Worm (Caenorhabditis elegans) whole organism, L3 larva: Measurements from ENCODE around the gene pals-16.

Experiments used
- ZK546.5 ChIP-seq: sonication (generic microtip); optimal IDR thresholded peaks from 2 replicates; lab custom pipeline; 2017; ENCODE audit warnings: missing biosample characterization, missing genetic modification characterization
- aly-2 ChIP-seq: fragments of 150-350 bp; optimal IDR thresholded peaks from 2 replicates; lab custom pipeline; 2014; ENCODE audit warnings: missing biosample characterization, missing genetic modification characterization
- ama-1 ChIP-seq: fragments of 150-350 bp; optimal IDR thresholded peaks from 2 replicates; lab custom pipeline; 2018
- ceh-28 ChIP-seq: fragments of 150-350 bp; optimal IDR thresholded peaks from 2 replicates; lab custom pipeline; 2014; ENCODE audit warnings: missing biosample characterization, missing genetic modification reagents, missing genetic modification characterization
- ceh-82 ChIP-seq: fragments of 150-350 bp; optimal IDR thresholded peaks from 2 replicates; lab custom pipeline; 2014; ENCODE audit warnings: missing biosample characterization, missing genetic modification characterization
- ceh-9 ChIP-seq: sonication (generic microtip); optimal IDR thresholded peaks from 2 replicates; lab custom pipeline; 2018; ENCODE audit warnings: missing biosample characterization, missing genetic modification characterization
- daf-12 ChIP-seq: fragments of 150-350 bp; optimal IDR thresholded peaks from 2 replicates; lab custom pipeline; 2014; ENCODE audit warnings: missing biosample characterization, missing genetic modification reagents, missing genetic modification characterization
- egl-27 ChIP-seq: sonication (generic microtip); optimal IDR thresholded peaks from 4 replicates; lab custom pipeline; 2017; ENCODE audit warnings: missing biosample characterization, missing genetic modification reagents, missing genetic modification characterization
- egl-5 ChIP-seq: fragments of 150-350 bp; optimal IDR thresholded peaks from 2 replicates; lab custom pipeline; 2017; ENCODE audit warnings: missing biosample characterization, missing genetic modification reagents, missing genetic modification characterization, inconsistent platforms
- elt-1 ChIP-seq: fragments of 150-350 bp; optimal IDR thresholded peaks from 2 replicates; lab custom pipeline; 2014; ENCODE audit warnings: missing biosample characterization, missing genetic modification characterization
- eor-1 ChIP-seq, 2 experiments: fragments of 150-350 bp; optimal IDR thresholded peaks; 2 replicates each; lab custom pipeline; 2014 to 2018; ENCODE audit warnings: missing biosample characterization in 2 of 2, missing genetic modification characterization in 2 of 2
- fkh-10 ChIP-seq: sonication (generic microtip); optimal IDR thresholded peaks from 2 replicates; lab custom pipeline; 2017; ENCODE audit warnings: missing biosample characterization, missing genetic modification reagents, missing genetic modification characterization
- fkh-2 ChIP-seq: fragments of 150-350 bp; optimal IDR thresholded peaks from 2 replicates; lab custom pipeline; 2014; ENCODE audit warnings: missing biosample characterization, missing genetic modification reagents, missing genetic modification characterization
- hmg-11 ChIP-seq: sonication (generic microtip); optimal IDR thresholded peaks from 2 replicates; lab custom pipeline; 2016; ENCODE audit warnings: missing genetic modification characterization, missing compliant biosample characterization
- lin-39 ChIP-seq: fragments of 150-350 bp; optimal IDR thresholded peaks from 2 replicates; lab custom pipeline; 2018; ENCODE audit warnings: missing biosample characterization, missing genetic modification reagents, missing genetic modification characterization
- lsy-12 ChIP-seq: sonication (generic microtip); optimal IDR thresholded peaks from 2 replicates; lab custom pipeline; 2016; ENCODE audit warnings: mild to moderate bottlenecking, missing genetic modification characterization, missing compliant biosample characterization
- mdl-1 ChIP-seq: fragments of 150-350 bp; optimal IDR thresholded peaks from 2 replicates; lab custom pipeline; 2014; ENCODE audit warnings: missing biosample characterization, missing genetic modification characterization
- mml-1 ChIP-seq: fragments of 150-350 bp; sonication (generic microtip); optimal IDR thresholded peaks from 3 replicates; lab custom pipeline; 2014; ENCODE audit warnings: missing biosample characterization, missing genetic modification characterization
- nfya-1 ChIP-seq: sonication (generic microtip); optimal IDR thresholded peaks from 2 replicates; lab custom pipeline; 2017; ENCODE audit warnings: missing genetic modification characterization, mild to moderate bottlenecking, missing compliant biosample characterization, antibody characterized with exemption, moderate library complexity; ENCODE audit not compliant: insufficient read depth
- nhr-12 ChIP-seq: fragments of 150-350 bp; optimal IDR thresholded peaks from 2 replicates; lab custom pipeline; 2014; ENCODE audit warnings: missing biosample characterization, missing genetic modification characterization
- nhr-23 ChIP-seq: fragments of 150-350 bp; optimal IDR thresholded peaks from 2 replicates; lab custom pipeline; 2014; ENCODE audit warnings: missing biosample characterization, missing genetic modification reagents, missing genetic modification characterization
- nhr-237 ChIP-seq: fragments of 150-350 bp; optimal IDR thresholded peaks from 2 replicates; lab custom pipeline; 2014; ENCODE audit warnings: missing biosample characterization, missing genetic modification characterization
- nhr-28 ChIP-seq: fragments of 150-350 bp; optimal IDR thresholded peaks from 2 replicates; lab custom pipeline; 2014; ENCODE audit warnings: missing biosample characterization, missing genetic modification characterization
- nhr-43 ChIP-seq: sonication (generic microtip); optimal IDR thresholded peaks from 2 replicates; lab custom pipeline; 2016; ENCODE audit warnings: mild to moderate bottlenecking, missing genetic modification characterization, missing compliant biosample characterization; ENCODE audit not compliant: poor library complexity, severe bottlenecking
- nhr-67 ChIP-seq: fragments of 150-350 bp; optimal IDR thresholded peaks from 2 replicates; lab custom pipeline; 2014; ENCODE audit warnings: missing biosample characterization, missing genetic modification characterization
- nhr-76 ChIP-seq: fragments of 150-350 bp; sonication (generic microtip); optimal IDR thresholded peaks from 5 replicates; lab custom pipeline; 2014; ENCODE audit warnings: missing biosample characterization, missing genetic modification characterization
- nhr-77 ChIP-seq: fragments of 150-350 bp; optimal IDR thresholded peaks from 2 replicates; lab custom pipeline; 2014; ENCODE audit warnings: missing biosample characterization, missing genetic modification characterization
- pha-4 ChIP-seq: fragments of 150-350 bp; optimal IDR thresholded peaks from 2 replicates; lab custom pipeline; 2014; ENCODE audit warnings: missing biosample characterization, missing genetic modification reagents, missing genetic modification characterization
- pqm-1 ChIP-seq: fragments of 150-350 bp; optimal IDR thresholded peaks from 2 replicates; lab custom pipeline; 2017; ENCODE audit warnings: missing biosample characterization, missing genetic modification characterization, inconsistent platforms
- skn-1 ChIP-seq: fragments of 150-350 bp; optimal IDR thresholded peaks from 2 replicates; lab custom pipeline; 2014; ENCODE audit warnings: missing biosample characterization, missing genetic modification characterization
- snpc-4 ChIP-seq: fragments of 150-350 bp; optimal IDR thresholded peaks from 2 replicates; lab custom pipeline; 2014; ENCODE audit warnings: missing biosample characterization, missing genetic modification characterization
- tbx-2 ChIP-seq: sonication (generic microtip); optimal IDR thresholded peaks from 2 replicates; lab custom pipeline; 2016; ENCODE audit warnings: mild to moderate bottlenecking, missing genetic modification characterization, missing compliant biosample characterization
- unc-39 ChIP-seq: sonication (generic microtip); optimal IDR thresholded peaks from 4 replicates; lab custom pipeline; 2017; ENCODE audit warnings: missing biosample characterization, missing genetic modification characterization
- unc-62 ChIP-seq: fragments of 150-350 bp; sonication (generic microtip); optimal IDR thresholded peaks from 4 replicates; lab custom pipeline; 2014; ENCODE audit warnings: missing biosample characterization, missing genetic modification reagents, missing genetic modification characterization
- ztf-11 ChIP-seq: fragments of 150-350 bp; optimal IDR thresholded peaks from 2 replicates; lab custom pipeline; 2014; ENCODE audit warnings: missing biosample characterization, missing genetic modification characterization
- ztf-4 ChIP-seq: fragments of 150-350 bp; optimal IDR thresholded peaks from 2 replicates; lab custom pipeline; 2014; ENCODE audit warnings: missing biosample characterization, missing genetic modification characterization

pals-16 gene

ce11 chrIII:1399670-1400069 lies at the start of gene pals-16:
pals-16 (plus strand) TSS chrIII:1399970.
- TF ChIP-seq pha-4 (tag; lab: Kevin White, UChicago): no peak
- no peak for TF ChIP-seq eor-1 (tag; optimal IDR thresholded peaks at IDR 0.05; lab: Kevin White, UChicago)
- TF ChIP-seq nhr-237 (tag; lab: Kevin White, UChicago): no peak
- no peak for TF ChIP-seq ama-1 (lab: Kevin White, UChicago)
- no peak for TF ChIP-seq lsy-12 (tag; lab: Kevin White, UChicago)
- TF ChIP-seq fkh-2 (tag; lab: Kevin White, UChicago): no peak

- TF ChIP-seq lin-39 (tag; lab: Kevin White, UChicago): no peak
- TF ChIP-seq nhr-77 (tag; lab: Kevin White, UChicago): no peak
- no peak for TF ChIP-seq hmg-11 (tag; lab: Kevin White, UChicago)
- TF ChIP-seq nfya-1 (tag; lab: Kevin White, UChicago): no peak
- TF ChIP-seq pha-4 (tag; lab: Kevin White, UChicago): no peak
- TF ChIP-seq egl-27 (tag; lab: Kevin White, UChicago): no peak
- TF ChIP-seq elt-1 (tag; lab: Kevin White, UChicago): no peak
- no peak for TF ChIP-seq unc-39 (tag; lab: Kevin White, UChicago)
- TF ChIP-seq nhr-28: no peak
- no peak for TF ChIP-seq pqm-1 (tag; lab: Kevin White, UChicago)
- no peak for TF ChIP-seq tbx-2
- no peak for TF ChIP-seq skn-1 (tag; lab: Kevin White, UChicago)
- TF ChIP-seq, all 47 proteins: peak for 0
Observed at ce11 chrIII:1350745-1351144, 49.0 kb upstream of the pals-16 start, which contains the start of gene Y82E9BL.3. Y82E9BL.3 (minus strand) TSS chrIII:1350845.

ce11 chrIII:1354523-1354922 lies 45.2 kb upstream of the pals-16 start:
- TF ChIP-seq snpc-4 (tag; lab: Kevin White, UChicago) (no peak), lsy-12 (tag; lab: Kevin White, UChicago) (no peak), ceh-82 (tag; lab: Kevin White, UChicago) (no peak), fkh-10 (no peak), ceh-28 (tag; lab: Kevin White, UChicago) (no peak), ZK546.5 (no peak), ztf-4 (tag; lab: Kevin White, UChicago) (no peak), nhr-12 (tag; lab: Kevin White, UChicago) (no peak), unc-62 (GFP tag; lab: Kevin White, UChicago) (no peak), hmg-11 (tag; lab: Kevin White, UChicago) (no peak), nfya-1 (tag; lab: Kevin White, UChicago) (no peak), nhr-23 (no peak), daf-12 (no peak), mml-1 (no peak), tbx-2 (no peak), egl-5 (tag; lab: Kevin White, UChicago) (no peak), elt-1 (tag; lab: Kevin White, UChicago) (no peak), nhr-67 (tag; lab: Kevin White, UChicago) (no peak), ceh-9 (tag; lab: Kevin White, UChicago) (no peak)

ce11 chrIII:1355320-1355719 lies 44.5 kb upstream of the pals-16 start, which contains the start of gene Y82E9BL.1:
Y82E9BL.1 (minus strand) TSS chrIII:1355420.
- TF ChIP-seq nhr-237 (tag; lab: Kevin White, UChicago): no peak
- no peak for TF ChIP-seq mml-1
- TF ChIP-seq ztf-4 (tag; lab: Kevin White, UChicago): no peak
- no peak for TF ChIP-seq mdl-1 (tag; lab: Kevin White, UChicago)
- no peak for TF ChIP-seq nhr-43
- no peak for TF ChIP-seq aly-2 (tag; lab: Kevin White, UChicago)
- TF ChIP-seq ztf-11 (tag; lab: Kevin White, UChicago): no peak
- TF ChIP-seq elt-1 (tag; lab: Kevin White, UChicago): no peak
- no peak for TF ChIP-seq snpc-4 (tag; lab: Kevin White, UChicago)
- TF ChIP-seq ama-1 (lab: Kevin White, UChicago): no peak
- no peak for TF ChIP-seq ceh-28 (tag; lab: Kevin White, UChicago)
- no peak for TF ChIP-seq nhr-76 (tag; lab: Kevin White, UChicago)
- TF ChIP-seq skn-1 (tag; lab: Kevin White, UChicago): no peak
- TF ChIP-seq, all 47 proteins: peak for 0
